Fruit fly (Drosophila melanogaster) whole organism, prepupa: ENCODE measurements around the gene Sems.
A peak's percentile ranks its signal among the peaks of the same experiment; 100 is the strongest.

Source experiments
- Blimp-1 ChIP-seq: fragments of 200-800 bp; sonication (Bioruptor generic); optimal IDR thresholded peaks from 3 replicates; lab custom pipeline; 2017; ENCODE audit warnings: missing biosample characterization, missing genetic modification characterization, mild to moderate bottlenecking, moderate library complexity, missing genetic modification reagents
- CG16779 ChIP-seq: fragments of 200-800 bp; sonication (Bioruptor generic); optimal IDR thresholded peaks from 3 replicates; lab custom pipeline; 2017; ENCODE audit warnings: missing biosample characterization, mild to moderate bottlenecking, missing genetic modification characterization
- CG32006 ChIP-seq: fragments of 200-800 bp; sonication (Bioruptor generic); optimal IDR thresholded peaks from 3 replicates; lab custom pipeline; 2017; ENCODE audit warnings: missing biosample characterization, mild to moderate bottlenecking, missing genetic modification characterization
- CG4318 ChIP-seq: fragments of 200-800 bp; sonication (Bioruptor generic); optimal IDR thresholded peaks from 3 replicates; lab custom pipeline; 2017; ENCODE audit warnings: missing biosample characterization, mild to moderate bottlenecking, missing genetic modification characterization
- CG6854 ChIP-seq: fragments of 200-800 bp; sonication (Bioruptor generic); optimal IDR thresholded peaks from 2 replicates; lab custom pipeline; 2017; ENCODE audit warnings: missing biosample characterization, mild to moderate bottlenecking, missing genetic modification characterization
- CG8632 ChIP-seq: fragments of 200-800 bp; sonication (Bioruptor generic); optimal IDR thresholded peaks from 3 replicates; lab custom pipeline; 2016; ENCODE audit warnings: missing biosample characterization, missing genetic modification characterization
- Eip75B ChIP-seq: fragments of 200-800 bp; sonication (Bioruptor generic); optimal IDR thresholded peaks from 3 replicates; lab custom pipeline; 2016; ENCODE audit warnings: missing biosample characterization, missing genetic modification characterization
- Ets21C ChIP-seq: fragments of 200-800 bp; sonication (Bioruptor generic); optimal IDR thresholded peaks from 3 replicates; lab custom pipeline; 2016; ENCODE audit warnings: missing biosample characterization, missing genetic modification characterization
- Hr38 ChIP-seq: sonication (Bioruptor generic); optimal IDR thresholded peaks from 2 replicates; lab custom pipeline; 2016; ENCODE audit warnings: missing biosample characterization, missing genetic modification characterization
- Hr4 ChIP-seq: fragments of 200-800 bp; sonication (Bioruptor generic); optimal IDR thresholded peaks from 3 replicates; lab custom pipeline; 2016; ENCODE audit warnings: missing biosample characterization, missing genetic modification characterization
- OdsH ChIP-seq: fragments of 200-800 bp; sonication (Bioruptor generic); optimal IDR thresholded peaks from 3 replicates; lab custom pipeline; 2016; ENCODE audit warnings: missing biosample characterization, missing genetic modification characterization
- cyc ChIP-seq: fragments of 200-800 bp; sonication (Bioruptor generic); optimal IDR thresholded peaks from 3 replicates; lab custom pipeline; 2016; ENCODE audit warnings: missing biosample characterization, missing genetic modification characterization
- fd59A ChIP-seq: fragments of 200-800 bp; sonication (Bioruptor generic); optimal IDR thresholded peaks from 2 replicates; lab custom pipeline; 2017; ENCODE audit warnings: missing biosample characterization, mild to moderate bottlenecking, missing genetic modification characterization, missing genetic modification reagents

DNA sequence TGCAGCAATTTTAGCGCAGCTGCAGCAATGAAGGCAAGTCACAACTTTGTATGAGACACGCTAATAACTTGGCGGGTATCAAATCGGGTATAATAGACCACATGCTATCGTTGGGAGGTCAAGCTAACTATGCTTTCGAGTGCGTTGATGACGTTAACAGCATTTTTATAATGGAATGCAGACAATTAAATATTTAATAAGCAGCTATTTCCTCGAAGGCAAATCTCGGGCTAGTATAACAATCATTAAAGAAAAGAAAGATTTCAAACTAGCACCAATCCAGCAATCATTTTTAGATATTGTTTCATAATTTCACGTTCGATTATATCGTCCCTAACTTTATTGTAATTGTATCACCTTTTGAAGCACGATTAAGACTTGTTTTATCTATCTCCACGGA is 23.9 kb upstream of the Sems start:
- TF ChIP-seq CG4318 (GFP tag; lab: Kevin White, UChicago) (peak; percentile 43), CG8632 (GFP tag; lab: Kevin White, UChicago) (no peak), Hr38 (GFP tag; lab: Kevin White, UChicago) (no peak), OdsH (no peak), Blimp-1 (GFP tag; lab: Kevin White, UChicago) (no peak), Hr4 (GFP tag; lab: Kevin White, UChicago) (peak; percentile 63), CG16779 (tag; lab: Kevin White, UChicago) (no peak), CG6854 (GFP tag; lab: Kevin White, UChicago) (no peak), CG32006 (peak; percentile 71), cyc (no peak), Ets21C (GFP tag; lab: Kevin White, UChicago) (no peak), Eip75B (GFP tag; lab: Kevin White, UChicago) (no peak), fd59A (GFP tag; lab: Kevin White, UChicago) (no peak)
